Fruit fly (Drosophila melanogaster): ENCODE data around the gene CG14881.

DNA sequence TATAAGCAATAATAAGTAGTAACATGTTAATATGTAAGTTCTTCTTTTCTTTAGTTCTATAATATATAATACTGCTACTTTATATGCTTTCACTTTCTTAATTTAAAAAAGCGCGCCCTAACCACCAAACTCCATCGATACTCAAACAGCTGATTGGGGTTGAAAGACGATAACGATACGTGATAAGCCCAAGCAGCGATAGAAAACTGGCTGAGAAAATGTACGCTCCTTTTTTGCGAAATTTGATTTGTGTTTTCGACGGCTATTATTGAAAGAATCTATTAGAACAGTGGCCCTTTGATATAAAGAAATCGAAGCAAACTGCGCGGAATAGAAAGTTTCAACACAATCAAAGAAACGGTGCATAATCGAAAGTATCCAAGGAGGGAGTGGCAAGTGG is 21.2 kb downstream of the CG14881 start, which contains the start of gene CG14883:
- no peak for TF ChIP-seq CG33017 (tag; optimal IDR thresholded peaks at IDR 0.05)
- TF ChIP-seq cic (GFP tag; optimal IDR thresholded peaks at IDR 0.05), result no peak
- no peak for TF ChIP-seq Mnt (GFP tag; optimal IDR thresholded peaks at IDR 0.05)
